Fruit fly (Drosophila melanogaster): ENCODE data around the gene CG5758.

Gene CG5758

DNA sequence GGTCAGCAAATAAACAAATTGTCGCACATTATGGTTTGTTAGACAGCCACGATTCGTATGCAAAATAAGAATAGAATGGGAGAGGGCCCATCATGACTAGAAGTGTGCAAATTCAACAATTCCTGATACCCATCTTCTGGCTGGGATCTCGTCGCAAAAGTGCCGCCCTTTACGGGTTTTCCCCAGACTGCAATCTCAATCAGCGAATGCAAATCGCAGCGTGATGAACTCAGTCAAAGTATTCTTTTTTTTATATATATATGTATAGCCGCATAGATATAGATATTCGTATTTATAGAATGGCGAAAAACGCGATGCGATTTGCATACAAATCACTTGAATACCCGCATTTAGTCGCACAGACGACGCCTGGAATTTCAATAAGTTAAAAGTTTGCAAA is 3.1 kb downstream of the CG5758 start:
- TF ChIP-seq CG10348 (GFP tag; IDR thresholded peaks at IDR 0.05) (no peak), D1 (tag; optimal IDR thresholded peaks at IDR 0.05) (no peak), CG17806 (tag; optimal IDR thresholded peaks at IDR 0.05) (no peak), Pif1B (GFP tag; optimal IDR thresholded peaks at IDR 0.05) (no peak), EcR (GFP tag; optimal IDR thresholded peaks at IDR 0.05) (no peak), CG32121 (GFP tag; IDR thresholded peaks at IDR 0.05) (no peak), CG15710 (tag; optimal IDR thresholded peaks at IDR 0.05) (no peak), Ets98B (GFP tag; IDR thresholded peaks at IDR 0.05) (no peak), Snoo (tag; optimal IDR thresholded peaks at IDR 0.05) (no peak), Pif1A (GFP tag; optimal IDR thresholded peaks at IDR 0.05) (no peak), CG13204 (GFP tag; optimal IDR thresholded peaks at IDR 0.05) (no peak), CG8301 (tag; optimal IDR thresholded peaks at IDR 0.05) (no peak), CG4496 (GFP tag; IDR thresholded peaks at IDR 0.05) (no peak), rn (GFP tag; IDR thresholded peaks at IDR 0.05) (no peak), CG14655 (GFP tag; optimal IDR thresholded peaks at IDR 0.05) (no peak), CG34367 (tag; optimal IDR thresholded peaks at IDR 0.05) (no peak), CG8159 (tag; optimal IDR thresholded peaks at IDR 0.05) (no peak)

DNA sequence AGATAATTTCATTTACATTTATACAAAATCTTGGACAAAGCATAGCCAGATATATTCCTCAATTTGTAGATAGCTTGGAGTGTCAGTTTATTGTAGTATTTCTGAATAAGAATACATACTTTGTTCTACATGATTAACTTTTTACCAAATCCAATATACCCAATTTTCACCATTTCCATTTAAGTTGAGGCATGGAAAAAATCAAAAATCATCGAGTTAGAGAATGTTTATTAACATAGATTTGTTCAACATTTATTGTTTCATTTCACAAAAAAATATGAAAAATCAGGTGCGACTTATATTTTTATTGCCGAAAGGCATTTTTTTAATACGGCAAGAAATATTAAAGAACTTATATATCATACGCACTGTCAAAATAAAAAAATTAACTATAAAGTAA is 5.9 kb downstream of the CG5758 start, which contains the start of gene Grl36b:
Grl36b (minus strand) TSS at position 101 of the 400 bp plus-strand sequence.
- TF ChIP-seq CG10348 (GFP tag; IDR thresholded peaks at IDR 0.05), result no peak
- no peak for TF ChIP-seq CG4496 (GFP tag; IDR thresholded peaks at IDR 0.05)
- no peak for TF ChIP-seq Pif1A (GFP tag; optimal IDR thresholded peaks at IDR 0.05)
- no peak for TF ChIP-seq rn (GFP tag; IDR thresholded peaks at IDR 0.05)
- TF ChIP-seq EcR (GFP tag; optimal IDR thresholded peaks at IDR 0.05), result no peak
- no peak for TF ChIP-seq Snoo (tag; optimal IDR thresholded peaks at IDR 0.05)
- TF ChIP-seq CG17806 (tag; optimal IDR thresholded peaks at IDR 0.05), result no peak
- TF ChIP-seq CG32121 (GFP tag; IDR thresholded peaks at IDR 0.05), result no peak
- TF ChIP-seq CG14655 (GFP tag; optimal IDR thresholded peaks at IDR 0.05), result no peak
- no peak for TF ChIP-seq CG15710 (tag; optimal IDR thresholded peaks at IDR 0.05)
- TF ChIP-seq Pif1B (GFP tag; optimal IDR thresholded peaks at IDR 0.05), result no peak
- no peak for TF ChIP-seq CG8301 (tag; optimal IDR thresholded peaks at IDR 0.05)
- no peak for TF ChIP-seq CG8159 (tag; optimal IDR thresholded peaks at IDR 0.05)
- no peak for TF ChIP-seq CG9948 (tag; optimal IDR thresholded peaks at IDR 0.05)
- no peak for TF ChIP-seq fd96Ca (GFP tag; IDR thresholded peaks at IDR 0.05)
- no peak for TF ChIP-seq D1 (tag; optimal IDR thresholded peaks at IDR 0.05)
- TF ChIP-seq CG12605 (GFP tag; IDR thresholded peaks at IDR 0.05), result no peak

DNA sequence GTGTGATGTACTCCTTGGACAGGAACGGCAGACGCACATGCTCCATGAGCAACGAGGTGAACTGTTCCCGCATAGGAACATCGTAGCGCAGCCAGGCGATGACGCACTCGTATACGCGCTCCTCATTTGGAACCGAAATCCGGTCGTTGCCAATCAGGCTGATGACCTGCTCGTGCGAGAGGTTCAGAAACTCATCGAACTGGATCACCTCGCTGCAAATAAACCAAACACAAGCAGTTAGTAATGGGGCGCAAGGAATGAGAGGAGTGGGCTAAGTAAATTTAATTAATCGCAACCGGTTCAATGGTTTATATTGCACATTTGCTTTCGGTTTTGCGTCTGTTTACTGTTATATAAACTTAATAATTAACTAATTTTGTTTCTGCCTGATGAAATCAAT is 14.8 kb downstream of the CG5758 start:
- no peak for TF ChIP-seq CG9948 (tag; optimal IDR thresholded peaks at IDR 0.05)
- TF ChIP-seq EcR (GFP tag; optimal IDR thresholded peaks at IDR 0.05), result peak; percentile 93
- no peak for TF ChIP-seq D1 (tag; optimal IDR thresholded peaks at IDR 0.05)
- no peak for TF ChIP-seq CG12605 (GFP tag; IDR thresholded peaks at IDR 0.05)

DNA sequence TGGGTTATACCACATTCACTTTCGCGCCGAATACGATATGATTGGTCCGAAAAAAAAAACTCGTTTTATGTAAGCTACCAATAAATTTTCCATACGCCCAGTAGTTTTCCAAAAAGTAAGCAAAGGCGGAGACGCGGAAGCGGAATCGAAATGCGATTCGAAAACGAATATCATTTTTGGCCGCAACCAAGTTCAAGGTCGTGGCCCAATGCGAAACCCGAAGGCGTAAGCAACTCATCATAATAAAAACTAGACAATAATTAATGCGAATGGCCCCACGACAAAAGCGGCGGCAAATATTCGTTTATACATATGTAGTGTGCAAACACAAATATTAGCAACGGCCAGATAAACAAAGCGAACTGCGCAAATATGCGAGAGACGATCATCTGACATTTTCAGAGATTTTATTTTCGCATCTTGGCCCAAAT is 16.6 kb downstream of the CG5758 start:
- no peak for TF ChIP-seq CG34367 (tag; optimal IDR thresholded peaks at IDR 0.05)
- TF ChIP-seq CG8159 (tag; optimal IDR thresholded peaks at IDR 0.05), result no peak
- TF ChIP-seq CG8301 (tag; optimal IDR thresholded peaks at IDR 0.05), result no peak
- no peak; the same call in 2 of the 3 replicates for TF ChIP-seq CG4496 (GFP tag; IDR thresholded peaks at IDR 0.05)
- TF ChIP-seq fd96Ca (GFP tag; IDR thresholded peaks at IDR 0.05), result no peak
- no peak for TF ChIP-seq EcR (GFP tag; optimal IDR thresholded peaks at IDR 0.05)
- no peak for TF ChIP-seq CG12605 (GFP tag; IDR thresholded peaks at IDR 0.05)
- no peak for TF ChIP-seq Ets98B (GFP tag; IDR thresholded peaks at IDR 0.05)
- TF ChIP-seq CG10348 (GFP tag; IDR thresholded peaks at IDR 0.05), result no peak
- no peak for TF ChIP-seq Pif1B (GFP tag; optimal IDR thresholded peaks at IDR 0.05)
- no peak for TF ChIP-seq rn (GFP tag; IDR thresholded peaks at IDR 0.05)
- TF ChIP-seq gl (tag; optimal IDR thresholded peaks at IDR 0.05), result no peak
- TF ChIP-seq CG9948 (tag; optimal IDR thresholded peaks at IDR 0.05), result no peak
- no peak for TF ChIP-seq CG15710 (tag; optimal IDR thresholded peaks at IDR 0.05)
- TF ChIP-seq CG17806 (tag; optimal IDR thresholded peaks at IDR 0.05), result no peak
- TF ChIP-seq CG14655 (GFP tag; optimal IDR thresholded peaks at IDR 0.05), result no peak
- TF ChIP-seq CG13204 (GFP tag; optimal IDR thresholded peaks at IDR 0.05), result no peak
- no peak for TF ChIP-seq CG32121 (GFP tag; IDR thresholded peaks at IDR 0.05)

DNA sequence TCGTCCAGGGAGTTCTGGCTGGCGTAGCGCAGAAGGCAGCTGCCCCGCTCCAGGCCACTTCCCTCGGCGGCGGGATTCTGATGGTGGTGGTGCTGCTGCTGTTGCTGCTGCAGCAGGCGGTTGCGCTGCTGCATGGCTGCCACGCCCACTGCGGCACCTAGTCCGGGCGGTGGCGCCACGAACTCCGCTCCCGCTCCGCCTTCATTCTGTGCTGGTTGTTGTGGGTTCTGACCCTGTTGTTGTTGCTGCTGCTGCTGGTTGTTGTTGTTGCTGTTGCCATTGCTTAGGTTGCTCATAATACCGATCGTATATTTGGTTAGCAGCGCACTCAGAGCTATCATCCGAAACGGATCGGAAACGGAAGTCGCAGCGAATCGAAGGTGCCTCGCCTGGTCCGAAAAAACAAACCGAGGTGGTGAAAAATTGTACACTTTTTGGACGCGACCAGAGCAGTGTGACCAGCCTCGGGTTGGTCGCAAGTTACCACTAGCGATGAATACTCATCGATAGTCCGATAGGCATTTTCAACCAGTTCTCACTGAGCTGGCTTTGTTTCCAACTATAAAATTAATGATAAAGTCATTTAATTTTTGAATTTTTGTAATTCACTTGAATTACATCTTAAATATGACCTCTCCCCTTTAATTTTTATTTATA is 17.9 kb downstream of the CG5758 start, which contains the start of gene kel:
kel (minus strand) TSS at position 493 of the 657 bp plus-strand sequence.
- no peak for TF ChIP-seq rn (GFP tag; IDR thresholded peaks at IDR 0.05)
- peak; percentile 85 for TF ChIP-seq D1 (tag; optimal IDR thresholded peaks at IDR 0.05)
- TF ChIP-seq CG17806 (tag; optimal IDR thresholded peaks at IDR 0.05), result no peak
- peak; percentile 31 for TF ChIP-seq Snoo (tag; optimal IDR thresholded peaks at IDR 0.05)
- no peak for TF ChIP-seq Pif1A (GFP tag; optimal IDR thresholded peaks at IDR 0.05)
- no peak for TF ChIP-seq CG8301 (tag; optimal IDR thresholded peaks at IDR 0.05)
- TF ChIP-seq CG8159 (tag; optimal IDR thresholded peaks at IDR 0.05), result no peak
- TF ChIP-seq CG12605 (GFP tag; IDR thresholded peaks at IDR 0.05), result no peak
- TF ChIP-seq EcR (GFP tag; optimal IDR thresholded peaks at IDR 0.05), result peak; percentile 19
- peak; percentile 33 for TF ChIP-seq gl (tag; optimal IDR thresholded peaks at IDR 0.05)
- no peak; the same call in 1 of the 2 replicates for TF ChIP-seq Ets98B (GFP tag; IDR thresholded peaks at IDR 0.05)
- 0 out of 3 replicates have a peak, but pooled peaks have one; percentile 34 for TF ChIP-seq fd96Ca (GFP tag; IDR thresholded peaks at IDR 0.05)

DNA sequence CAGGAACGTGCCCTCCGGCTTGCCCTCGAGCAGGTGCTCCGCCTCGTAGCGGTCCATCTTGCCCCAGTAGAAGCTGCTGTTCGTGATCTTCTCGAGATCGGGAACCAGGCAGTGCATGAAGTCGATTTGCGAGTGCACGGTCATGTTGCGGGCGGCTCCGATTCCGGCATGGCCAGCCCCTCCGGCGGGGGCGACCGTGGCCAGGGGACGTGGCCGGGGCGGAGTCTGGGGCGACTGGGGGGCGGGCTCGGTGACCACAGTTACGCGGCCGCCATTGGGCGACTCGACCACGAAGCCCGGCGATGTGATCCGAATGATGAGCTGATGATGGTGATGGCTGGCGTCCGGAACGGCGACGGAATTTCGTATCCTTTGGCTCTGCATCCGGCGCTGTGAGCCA is 20.7 kb downstream of the CG5758 start:
- TF ChIP-seq CG34367 (tag; optimal IDR thresholded peaks at IDR 0.05) (no peak), Snoo (tag; optimal IDR thresholded peaks at IDR 0.05) (no peak), CG32121 (GFP tag; IDR thresholded peaks at IDR 0.05) (no peak), EcR (GFP tag; optimal IDR thresholded peaks at IDR 0.05) (no peak), Pif1A (GFP tag; optimal IDR thresholded peaks at IDR 0.05) (no peak), CG8301 (tag; optimal IDR thresholded peaks at IDR 0.05) (no peak), CG9948 (tag; optimal IDR thresholded peaks at IDR 0.05) (no peak), Ets98B (GFP tag; IDR thresholded peaks at IDR 0.05) (no peak), CG15710 (tag; optimal IDR thresholded peaks at IDR 0.05) (no peak), CG14655 (GFP tag; optimal IDR thresholded peaks at IDR 0.05) (no peak), CG13204 (GFP tag; optimal IDR thresholded peaks at IDR 0.05) (no peak)

Measured in whole organism, pupa.